Worm (Caenorhabditis elegans) whole organism, mixed stage, embryonic: ENCODE results near the gene enri-1.

ENCODE experiments used
- M03D4.4 ChIP-seq: sonication (generic microtip); optimal IDR thresholded peaks from 2 replicates; lab custom pipeline; 2017; ENCODE audit warnings: mild to moderate bottlenecking, missing genetic modification characterization, missing compliant biosample characterization
- bed-3 ChIP-seq: fragments of 200-800 bp; sonication (Bioruptor generic); optimal IDR thresholded peaks from 3 replicates; lab custom pipeline; 2018; ENCODE audit warnings: mild to moderate bottlenecking, missing genetic modification characterization, moderate library complexity, missing compliant biosample characterization
- blmp-1 ChIP-seq: fragments of 150-350 bp; optimal IDR thresholded peaks from 2 replicates; lab custom pipeline; 2014; ENCODE audit warnings: missing biosample characterization, missing genetic modification characterization
- ceh-39 ChIP-seq: fragments of 150-350 bp; optimal IDR thresholded peaks from 2 replicates; lab custom pipeline; 2014; ENCODE audit warnings: missing biosample characterization, missing genetic modification characterization
- ceh-83 ChIP-seq: fragments of 200-800 bp; sonication (Bioruptor generic); optimal IDR thresholded peaks from 2 replicates; lab custom pipeline; 2018; ENCODE audit warnings: mild to moderate bottlenecking, missing genetic modification characterization, missing compliant biosample characterization
- ces-1 ChIP-seq: fragments of 150-350 bp; optimal IDR thresholded peaks from 2 replicates; lab custom pipeline; 2014; ENCODE audit warnings: missing biosample characterization, missing genetic modification reagents, missing genetic modification characterization
- drap-1 ChIP-seq: fragments of 200-800 bp; sonication (Bioruptor generic); optimal IDR thresholded peaks from 3 replicates; lab custom pipeline; 2018; ENCODE audit warnings: mild to moderate bottlenecking, missing genetic modification characterization, missing compliant biosample characterization
- elt-1 ChIP-seq: sonication (generic microtip); optimal IDR thresholded peaks from 2 replicates; lab custom pipeline; 2017; ENCODE audit warnings: missing genetic modification characterization, mild to moderate bottlenecking, missing compliant biosample characterization, antibody characterized with exemption, moderate library complexity, borderline replicate concordance; ENCODE audit not compliant: insufficient read depth
- elt-3 ChIP-seq: fragments of 150-350 bp; optimal IDR thresholded peaks from 2 replicates; lab custom pipeline; 2014; ENCODE audit warnings: missing biosample characterization, missing genetic modification characterization
- flh-1 ChIP-seq: fragments of 200-800 bp; sonication (Bioruptor generic); optimal IDR thresholded peaks from 2 replicates; lab custom pipeline; 2018; ENCODE audit warnings: mild to moderate bottlenecking, missing genetic modification characterization, moderate library complexity, missing compliant biosample characterization
- ham-2 ChIP-seq: fragments of 200-800 bp; sonication (Bioruptor generic); optimal IDR thresholded peaks from 2 replicates; lab custom pipeline; 2018; ENCODE audit warnings: mild to moderate bottlenecking, missing genetic modification characterization, missing compliant biosample characterization
- hlh-1 ChIP-seq: fragments of 150-350 bp; optimal IDR thresholded peaks from 2 replicates; lab custom pipeline; 2014; ENCODE audit warnings: missing biosample characterization, missing genetic modification reagents, missing genetic modification characterization
- lin-13 ChIP-seq: fragments of 150-350 bp; optimal IDR thresholded peaks from 2 replicates; lab custom pipeline; 2014; ENCODE audit warnings: missing biosample characterization, missing genetic modification characterization
- lin-32 ChIP-seq: fragments of 200-800 bp; sonication (Bioruptor generic); optimal IDR thresholded peaks from 2 replicates; lab custom pipeline; 2018; ENCODE audit warnings: mild to moderate bottlenecking, missing genetic modification characterization, missing compliant biosample characterization
- lsy-2 ChIP-seq: fragments of 150-350 bp; optimal IDR thresholded peaks from 2 replicates; lab custom pipeline; 2014; ENCODE audit warnings: missing biosample characterization, missing genetic modification characterization
- mab-5 ChIP-seq: fragments of 150-350 bp; optimal IDR thresholded peaks from 2 replicates; lab custom pipeline; 2014; ENCODE audit warnings: missing biosample characterization, missing genetic modification characterization
- mep-1 ChIP-seq: fragments of 150-350 bp; optimal IDR thresholded peaks from 2 replicates; lab custom pipeline; 2017; ENCODE audit warnings: missing biosample characterization, missing genetic modification reagents, missing genetic modification characterization, inconsistent platforms
- nhr-12 ChIP-seq: fragments of 150-350 bp; optimal IDR thresholded peaks from 2 replicates; lab custom pipeline; 2014; ENCODE audit warnings: missing biosample characterization, missing genetic modification characterization
- nhr-2 ChIP-seq: fragments of 150-350 bp; optimal IDR thresholded peaks from 2 replicates; lab custom pipeline; 2014; ENCODE audit warnings: missing biosample characterization, missing genetic modification characterization
- nhr-237 ChIP-seq: fragments of 150-350 bp; optimal IDR thresholded peaks from 2 replicates; lab custom pipeline; 2014; ENCODE audit warnings: missing biosample characterization, missing genetic modification characterization
- nhr-28 ChIP-seq: fragments of 150-350 bp; optimal IDR thresholded peaks from 2 replicates; lab custom pipeline; 2014; ENCODE audit warnings: missing biosample characterization, missing genetic modification characterization
- nhr-76 ChIP-seq: sonication (generic microtip); optimal IDR thresholded peaks from 2 replicates; lab custom pipeline; 2017; ENCODE audit warnings: missing biosample characterization, missing genetic modification characterization
- pha-4 ChIP-seq: fragments of 150-350 bp; optimal IDR thresholded peaks from 2 replicates; lab custom pipeline; 2018; ENCODE audit warnings: missing biosample characterization, missing genetic modification reagents, missing genetic modification characterization
- snpc-4 ChIP-seq: fragments of 150-350 bp; optimal IDR thresholded peaks from 2 replicates; lab custom pipeline; 2014; ENCODE audit warnings: missing biosample characterization, missing genetic modification characterization
- sptf-1 ChIP-seq: sonication (generic microtip); optimal IDR thresholded peaks from 2 replicates; lab custom pipeline; 2017; ENCODE audit warnings: mild to moderate bottlenecking, missing genetic modification characterization, moderate library complexity, missing compliant biosample characterization
- unc-120 ChIP-seq: sonication (generic microtip); optimal IDR thresholded peaks from 2 replicates; lab custom pipeline; 2017; ENCODE audit warnings: missing genetic modification characterization, missing compliant biosample characterization; ENCODE audit not compliant: poor library complexity, severe bottlenecking
- unc-39 ChIP-seq: fragments of 150-350 bp; optimal IDR thresholded peaks from 2 replicates; lab custom pipeline; 2014; ENCODE audit warnings: missing biosample characterization, missing genetic modification characterization
- unc-62 ChIP-seq: fragments of 150-350 bp; optimal IDR thresholded peaks from 2 replicates; lab custom pipeline; 2014; ENCODE audit warnings: missing biosample characterization, missing genetic modification reagents, missing genetic modification characterization
- zip-8 ChIP-seq: fragments of 150-350 bp; optimal IDR thresholded peaks from 2 replicates; lab custom pipeline; 2014; ENCODE audit warnings: missing biosample characterization, missing genetic modification characterization
- ztf-11 ChIP-seq: fragments of 150-350 bp; optimal IDR thresholded peaks from 2 replicates; lab custom pipeline; 2014; ENCODE audit warnings: missing biosample characterization, missing genetic modification characterization

enri-1 gene

ce11 chrII:2379673-2380072 is 38.3 kb upstream of the enri-1 start:
- no peak for TF ChIP-seq ces-1
- TF ChIP-seq ham-2 (GFP tag; lab: Kevin White, UChicago): no peak
- no peak for TF ChIP-seq pha-4 (tag; lab: Kevin White, UChicago)
- TF ChIP-seq snpc-4 (tag; lab: Kevin White, UChicago): no peak
- TF ChIP-seq nhr-12: no peak
- no peak for TF ChIP-seq nhr-76
- TF ChIP-seq flh-1: no peak
- no peak for TF ChIP-seq bed-3 (GFP tag; lab: Kevin White, UChicago)
- no peak for TF ChIP-seq M03D4.4
- no peak for TF ChIP-seq nhr-28 (tag; lab: Kevin White, UChicago)
- TF ChIP-seq lin-32 (GFP tag; lab: Kevin White, UChicago): no peak
- TF ChIP-seq hlh-1 (tag; lab: Kevin White, UChicago): no peak

ce11 chrII:2378465-2379009 is 37.1 kb upstream of the enri-1 start:
- no peak for TF ChIP-seq ceh-83 (GFP tag; lab: Kevin White, UChicago)
- TF ChIP-seq ham-2 (GFP tag; lab: Kevin White, UChicago): no peak
- no peak for TF ChIP-seq drap-1 (GFP tag; lab: Kevin White, UChicago)
- no peak for TF ChIP-seq M03D4.4

DNA sequence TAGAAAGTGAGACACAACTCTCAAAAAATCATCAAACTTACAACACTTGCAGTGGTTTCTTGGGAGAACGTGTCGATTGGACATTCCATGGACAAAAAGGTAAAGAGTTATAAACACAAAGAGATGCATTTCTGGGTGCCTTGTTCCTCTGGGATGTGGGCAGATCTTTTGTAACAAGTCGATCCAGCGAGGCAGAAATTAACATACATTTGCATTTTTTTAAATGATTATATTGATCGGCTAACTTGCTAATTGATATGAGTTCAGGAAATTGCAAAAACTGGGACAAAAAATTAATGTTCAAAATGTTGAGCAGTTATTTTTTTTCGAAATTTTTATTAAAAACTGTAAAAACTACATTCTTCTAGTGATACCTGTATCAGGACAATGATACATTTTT is 36.3 kb upstream of the enri-1 start, which contains the start of gene F16G10.6:
Gene F16G10.6 (minus strand): TSS at position 101 of the 400 bp plus-strand sequence.
- TF ChIP-seq bed-3 (GFP tag; lab: Kevin White, UChicago) (no peak), zip-8 (no peak), blmp-1 (tag; lab: Kevin White, UChicago) (no peak), ceh-83 (GFP tag; lab: Kevin White, UChicago) (no peak), nhr-28 (tag; lab: Kevin White, UChicago) (no peak), M03D4.4 (no peak), ces-1 (no peak), nhr-76 (no peak), pha-4 (tag; lab: Kevin White, UChicago) (no peak), unc-39 (tag; lab: Kevin White, UChicago) (no peak), drap-1 (GFP tag; lab: Kevin White, UChicago) (no peak), ztf-11 (tag; lab: Kevin White, UChicago) (no peak)

ce11 chrII:2374973-2375372 is 33.6 kb upstream of the enri-1 start, which contains the start of gene F16G10.2:
Gene F16G10.2, plus strand, starts transcription at chrII:2375273.
- TF ChIP-seq ces-1: no peak
- no peak for TF ChIP-seq mab-5 (tag; lab: Kevin White, UChicago)
- no peak for TF ChIP-seq sptf-1 (tag; lab: Kevin White, UChicago)
- TF ChIP-seq lsy-2 (tag; lab: Kevin White, UChicago): no peak
- no peak for TF ChIP-seq unc-62 (GFP tag; lab: Kevin White, UChicago)
- TF ChIP-seq elt-1 (tag; lab: Kevin White, UChicago): no peak
- no peak for TF ChIP-seq elt-3 (tag; lab: Kevin White, UChicago)
- TF ChIP-seq ceh-39 (tag; lab: Kevin White, UChicago): no peak
- no peak for TF ChIP-seq unc-39 (tag; lab: Kevin White, UChicago)
- TF ChIP-seq mep-1 (tag; lab: Kevin White, UChicago): no peak
- TF ChIP-seq bed-3 (GFP tag; lab: Kevin White, UChicago): no peak
- TF ChIP-seq snpc-4 (tag; lab: Kevin White, UChicago): no peak

ce11 chrII:2372090-2372489 is 30.7 kb upstream of the enri-1 start, which contains the start of gene F16G10.3:
Gene F16G10.3, plus strand, starts transcription at chrII:2372390.
- no peak for TF ChIP-seq ham-2 (GFP tag; lab: Kevin White, UChicago)
- TF ChIP-seq zip-8: no peak
- no peak for TF ChIP-seq nhr-237
- no peak for TF ChIP-seq drap-1 (GFP tag; lab: Kevin White, UChicago)
- TF ChIP-seq mab-5 (tag; lab: Kevin White, UChicago): no peak
- TF ChIP-seq snpc-4 (tag; lab: Kevin White, UChicago): no peak
- TF ChIP-seq lin-13 (tag; lab: Kevin White, UChicago): no peak

DNA sequence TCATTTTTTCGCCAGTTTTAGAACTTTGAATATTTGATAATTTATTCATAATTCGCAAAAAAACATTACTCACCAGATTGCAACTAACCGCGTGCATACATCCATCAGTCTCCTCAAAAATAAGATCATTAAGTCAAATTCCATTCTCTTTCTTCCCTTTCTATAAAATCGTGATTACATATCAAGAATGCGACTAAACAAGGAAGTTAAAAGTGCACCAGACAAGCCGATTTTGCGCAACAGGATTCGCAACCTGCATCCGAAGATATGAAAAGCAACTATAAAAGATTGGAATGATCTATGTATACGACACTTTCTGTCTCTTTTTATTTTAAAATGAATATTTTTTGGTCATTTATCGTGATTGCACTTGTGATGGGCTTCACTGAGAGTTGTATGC is 27.5 kb upstream of the enri-1 start, which contains the start of gene hpo-25:
Gene hpo-25 (plus strand): TSS at position 301 of the 400 bp plus-strand sequence.
- TF ChIP-seq nhr-12: no peak
- TF ChIP-seq ceh-83 (GFP tag; lab: Kevin White, UChicago): no peak
- no peak for TF ChIP-seq lin-32 (GFP tag; lab: Kevin White, UChicago)
- no peak for TF ChIP-seq hlh-1 (tag; lab: Kevin White, UChicago)
- no peak for TF ChIP-seq nhr-76
- TF ChIP-seq mep-1 (tag; lab: Kevin White, UChicago): no peak
- TF ChIP-seq ceh-39 (tag; lab: Kevin White, UChicago): no peak
- no peak for TF ChIP-seq drap-1 (GFP tag; lab: Kevin White, UChicago)
- TF ChIP-seq nhr-28 (tag; lab: Kevin White, UChicago): no peak
- no peak for TF ChIP-seq lsy-2 (tag; lab: Kevin White, UChicago)
- no peak for TF ChIP-seq unc-120
- TF ChIP-seq nhr-237: no peak
- no peak for TF ChIP-seq nhr-2 (tag; lab: Kevin White, UChicago)
- TF ChIP-seq pha-4 (tag; lab: Kevin White, UChicago): no peak
